Worm (Caenorhabditis elegans) whole organism, young adult: Measurements from ENCODE around the gene srsx-12.
A peak's percentile ranks its signal among the peaks of the same experiment; 100 is the strongest.

Experiments
- B0336.3 ChIP-seq: fragments of 200-800 bp; sonication (Bioruptor generic); IDR thresholded peaks from 2 replicates; pipeline ENCODE4 v1.3.6; 2022; ENCODE audit warnings: missing genetic modification characterization, missing compliant biosample characterization
- C06A6.2 ChIP-seq: fragments of 200-800 bp; sonication (Bioruptor generic); conservative IDR thresholded peaks from 2 replicates; pipeline ENCODE4 v1.3.6; 2022; ENCODE audit warnings: missing genetic modification characterization, missing compliant biosample characterization
- F33H1.4 ChIP-seq: fragments of 200-800 bp; sonication (Bioruptor generic); IDR thresholded peaks from 2 replicates; pipeline ENCODE4 v1.3.6; 2022; ENCODE audit warnings: missing genetic modification reagents, missing genetic modification characterization, missing compliant biosample characterization
- F49E8.2 ChIP-seq: sonication (generic microtip); optimal IDR thresholded peaks from 3 replicates; lab custom pipeline; 2017; ENCODE audit warnings: missing genetic modification characterization, mild to moderate bottlenecking, missing compliant biosample characterization, antibody characterized with exemption, moderate library complexity; ENCODE audit not compliant: insufficient read depth
- F52B5.7 ChIP-seq: sonication (generic microtip); optimal IDR thresholded peaks from 2 replicates; lab custom pipeline; 2016; ENCODE audit warnings: mild to moderate bottlenecking, missing genetic modification characterization, missing compliant biosample characterization
- F57A8.1 ChIP-seq: fragments of 200-800 bp; sonication (Bioruptor generic); optimal IDR thresholded peaks from 2 replicates; lab custom pipeline; 2018; ENCODE audit warnings: mild to moderate bottlenecking, missing genetic modification characterization, moderate library complexity, missing compliant biosample characterization
- T07F8.4 ChIP-seq: sonication (generic microtip); optimal IDR thresholded peaks from 2 replicates; lab custom pipeline; 2016; ENCODE audit warnings: mild to moderate bottlenecking, missing genetic modification characterization, moderate library complexity, missing compliant biosample characterization
- T26A5.8 ChIP-seq: sonication (generic microtip); optimal IDR thresholded peaks from 2 replicates; lab custom pipeline; 2016; ENCODE audit warnings: missing genetic modification characterization, missing compliant biosample characterization
- Y79H2A.3 ChIP-seq: fragments of 200-800 bp; sonication (Bioruptor generic); conservative IDR thresholded peaks from 2 replicates; pipeline ENCODE4 v1.3.6; 2022; ENCODE audit warnings: missing genetic modification reagents, missing genetic modification characterization, missing compliant biosample characterization
- Y95B8A.8 ChIP-seq: fragments of 200-800 bp; sonication (Bioruptor generic); IDR thresholded peaks from 2 replicates; pipeline ENCODE4 v1.3.6; 2022; ENCODE audit warnings: missing genetic modification reagents, missing genetic modification characterization, missing compliant biosample characterization
- akir-1 ChIP-seq: fragments of 200-800 bp; sonication (Bioruptor generic); optimal IDR thresholded peaks from 2 replicates; lab custom pipeline; 2018; ENCODE audit warnings: mild to moderate bottlenecking, missing genetic modification characterization, moderate library complexity, missing compliant biosample characterization
- bed-2 ChIP-seq: fragments of 200-800 bp; sonication (Bioruptor generic); IDR thresholded peaks from 2 replicates; pipeline ENCODE4 v1.3.6; 2022; ENCODE audit warnings: missing genetic modification reagents, missing genetic modification characterization, missing compliant biosample characterization
- die-1 ChIP-seq: sonication (generic microtip); optimal IDR thresholded peaks from 2 replicates; lab custom pipeline; 2016; ENCODE audit warnings: missing genotype, mild to moderate bottlenecking, missing genetic modification characterization, missing compliant biosample characterization
- dox-1 ChIP-seq: fragments of 200-800 bp; sonication (Bioruptor generic); IDR thresholded peaks from 2 replicates; pipeline ENCODE4 v1.3.6; 2022; ENCODE audit warnings: missing genetic modification reagents, missing genetic modification characterization, missing compliant biosample characterization
- dpff-1 ChIP-seq: sonication (generic microtip); optimal IDR thresholded peaks from 2 replicates; lab custom pipeline; 2017; ENCODE audit warnings: mild to moderate bottlenecking, missing genetic modification characterization, missing compliant biosample characterization
- dpl-1 ChIP-seq: fragments of 150-350 bp; optimal IDR thresholded peaks from 2 replicates; lab custom pipeline; 2014; ENCODE audit warnings: missing biosample characterization, missing genetic modification reagents, missing genetic modification characterization
- egl-18 ChIP-seq: fragments of 200-800 bp; sonication (Bioruptor generic); IDR thresholded peaks from 2 replicates; pipeline ENCODE4 v1.3.6; 2022; ENCODE audit warnings: missing genetic modification reagents, missing genetic modification characterization, missing compliant biosample characterization
- lag-1 ChIP-seq: fragments of 200-800 bp; sonication (Bioruptor generic); IDR thresholded peaks from 2 replicates; pipeline ENCODE4 v1.3.6; 2022; ENCODE audit warnings: missing genetic modification reagents, missing genetic modification characterization, missing compliant biosample characterization
- let-526 ChIP-seq: fragments of 200-800 bp; sonication (Bioruptor generic); IDR thresholded peaks from 2 replicates; pipeline ENCODE4 v1.3.6; 2022; ENCODE audit warnings: missing genetic modification reagents, missing genetic modification characterization, missing compliant biosample characterization
- lin-26 ChIP-seq: fragments of 200-800 bp; sonication (Bioruptor generic); IDR thresholded peaks from 2 replicates; pipeline ENCODE4 v1.3.6; 2022; ENCODE audit warnings: missing genetic modification reagents, missing genetic modification characterization, missing compliant biosample characterization
- lin-54 ChIP-seq: fragments of 200-800 bp; sonication (Bioruptor generic); optimal IDR thresholded peaks from 2 replicates; lab custom pipeline; 2018; ENCODE audit warnings: mild to moderate bottlenecking, missing genetic modification characterization, missing compliant biosample characterization
- lsy-27 ChIP-seq: sonication (generic microtip); optimal IDR thresholded peaks from 2 replicates; lab custom pipeline; 2017; ENCODE audit warnings: missing genetic modification characterization, mild to moderate bottlenecking, missing compliant biosample characterization, antibody characterized with exemption, missing genotype, borderline replicate concordance; ENCODE audit not compliant: insufficient read depth
- madf-3 ChIP-seq: fragments of 200-800 bp; sonication (Bioruptor generic); IDR thresholded peaks from 2 replicates; pipeline ENCODE4 v1.3.6; 2022; ENCODE audit warnings: missing genetic modification reagents, missing genetic modification characterization, missing compliant biosample characterization
- madf-8 ChIP-seq: fragments of 200-800 bp; sonication (Bioruptor generic); conservative IDR thresholded peaks from 2 replicates; pipeline ENCODE4 v1.3.6; 2022; ENCODE audit warnings: missing genetic modification reagents, missing genetic modification characterization, missing compliant biosample characterization
- mcd-1 ChIP-seq: fragments of 200-800 bp; sonication (Bioruptor generic); IDR thresholded peaks from 2 replicates; pipeline ENCODE4 v1.3.6; 2022; ENCODE audit warnings: missing genetic modification reagents, missing genetic modification characterization, missing compliant biosample characterization
- nfya-1 ChIP-seq: sonication (generic microtip); optimal IDR thresholded peaks from 2 replicates; lab custom pipeline; 2017; ENCODE audit warnings: antibody characterized with exemption, missing compliant biosample characterization, missing genetic modification characterization, borderline replicate concordance; ENCODE audit not compliant: insufficient read depth
- nhr-120 ChIP-seq: fragments of 200-800 bp; sonication (Bioruptor generic); IDR thresholded peaks from 2 replicates; pipeline ENCODE4 v1.3.6; 2022; ENCODE audit warnings: missing genetic modification characterization, missing compliant biosample characterization
- nhr-80 ChIP-seq: sonication (generic microtip); optimal IDR thresholded peaks from 2 replicates; lab custom pipeline; 2016; ENCODE audit warnings: missing genetic modification characterization, missing compliant biosample characterization
- pbrm-1 ChIP-seq: fragments of 200-800 bp; sonication (Bioruptor generic); IDR thresholded peaks from 2 replicates; pipeline ENCODE4 v1.3.6; 2022; ENCODE audit warnings: missing genetic modification reagents, missing genetic modification characterization, missing compliant biosample characterization
- rcor-1 ChIP-seq: fragments of 200-800 bp; sonication (Bioruptor generic); IDR thresholded peaks from 2 replicates; pipeline ENCODE4 v1.3.6; 2022; ENCODE audit warnings: missing genetic modification reagents, missing genetic modification characterization, missing compliant biosample characterization
- repo-1 ChIP-seq: sonication (generic microtip); optimal IDR thresholded peaks from 2 replicates; lab custom pipeline; 2017; ENCODE audit warnings: mild to moderate bottlenecking, missing genetic modification characterization, missing compliant biosample characterization
- sea-2 ChIP-seq: fragments of 200-800 bp; sonication (Bioruptor generic); IDR thresholded peaks from 2 replicates; pipeline ENCODE4 v1.3.6; 2022; ENCODE audit warnings: missing genetic modification characterization, missing compliant biosample characterization
- tbp1 ChIP-seq: fragments of 200-800 bp; sonication (Bioruptor generic); optimal IDR thresholded peaks from 2 replicates; lab custom pipeline; 2018; ENCODE audit warnings: mild to moderate bottlenecking, missing genetic modification characterization, missing compliant biosample characterization
- tbx-9 ChIP-seq: sonication (generic microtip); optimal IDR thresholded peaks from 2 replicates; lab custom pipeline; 2016; ENCODE audit warnings: borderline replicate concordance, missing genetic modification characterization, inconsistent platforms, missing compliant biosample characterization
- tlf-1 ChIP-seq: fragments of 200-800 bp; sonication (Bioruptor generic); optimal IDR thresholded peaks from 2 replicates; lab custom pipeline; 2018; ENCODE audit warnings: mild to moderate bottlenecking, missing genetic modification characterization, missing compliant biosample characterization
- unc-130 ChIP-seq: sonication (generic microtip); optimal IDR thresholded peaks from 2 replicates; lab custom pipeline; 2016; ENCODE audit warnings: missing genetic modification reagents, missing genetic modification characterization, missing compliant biosample characterization
- unc-62 ChIP-seq: fragments of 150-350 bp; optimal IDR thresholded peaks from 2 replicates; lab custom pipeline; 2014; ENCODE audit warnings: missing biosample characterization, missing genetic modification reagents, missing genetic modification characterization
- ztf-26 ChIP-seq: sonication (generic microtip); optimal IDR thresholded peaks from 2 replicates; lab custom pipeline; 2017; ENCODE audit warnings: missing genetic modification characterization, missing compliant biosample characterization
- ztf-3 ChIP-seq: fragments of 200-800 bp; sonication (Bioruptor generic); optimal IDR thresholded peaks from 2 replicates; lab custom pipeline; 2018; ENCODE audit warnings: mild to moderate bottlenecking, missing genetic modification characterization, missing compliant biosample characterization

The srsx-12 gene

DNA sequence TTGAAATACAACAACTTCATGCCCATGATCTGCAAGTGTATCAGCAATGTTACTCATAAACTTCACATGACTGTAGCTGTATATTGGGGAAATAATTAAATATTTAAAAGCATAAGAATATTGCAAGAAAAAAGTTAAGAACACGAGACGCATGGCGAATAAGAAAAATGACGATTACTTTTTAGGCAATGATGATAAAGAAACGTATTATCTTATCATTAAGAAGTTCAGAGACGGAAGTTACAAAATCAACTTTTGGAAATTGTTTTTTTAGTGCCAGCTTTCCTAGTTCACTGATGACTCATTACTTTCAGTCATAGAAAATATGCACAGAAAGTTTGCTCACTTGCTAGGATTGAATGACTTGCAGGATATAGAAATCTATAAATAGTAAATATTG, 19.6 kb upstream of the srsx-12 start, which contains the start of gene ugt-7:
Gene ugt-7, minus strand, starts transcription at position 161 of the 400 bp plus-strand sequence.
- peak; percentile 31 for TF ChIP-seq nhr-80 (tag; lab: Kevin White, UChicago)
- no peak for TF ChIP-seq mcd-1 (GFP tag; lab: Robert Waterston, UW)

DNA sequence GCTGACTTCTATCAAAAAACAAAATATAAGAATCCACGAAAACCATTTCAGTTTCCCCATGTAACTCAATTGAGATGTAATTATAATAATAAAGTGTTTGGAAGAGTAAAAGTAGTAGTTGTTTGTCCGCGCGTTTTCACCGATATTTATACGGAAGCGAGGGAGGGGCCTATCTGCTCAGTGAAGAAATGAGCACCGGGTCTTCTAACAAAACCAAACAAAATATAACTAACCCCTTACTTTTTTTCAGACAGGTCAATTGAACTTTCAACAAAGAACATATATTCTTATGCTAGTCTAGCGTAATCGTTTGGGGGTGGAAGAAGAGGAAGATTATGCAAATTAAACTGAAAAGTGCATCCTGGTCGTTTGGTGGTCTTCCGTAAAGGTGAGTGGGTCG, 14.4 kb upstream of the srsx-12 start, which contains the start of gene ncx-9:
Gene ncx-9, minus strand, starts transcription at position 101 of the 400 bp plus-strand sequence.
- TF ChIP-seq sea-2 (GFP tag; lab: Robert Waterston, UW) (no peak), dpff-1 (tag; lab: Kevin White, UChicago) (no peak), F52B5.7 (tag; lab: Kevin White, UChicago) (no peak), rcor-1 (GFP tag; lab: Robert Waterston, UW) (no peak), ztf-26 (no peak), F57A8.1 (no peak), let-526 (GFP tag; lab: Robert Waterston, UW) (no peak), tlf-1 (GFP tag; lab: Kevin White, UChicago) (no peak), T07F8.4 (no peak), Y95B8A.8 (GFP tag; lab: Robert Waterston, UW) (no peak), tbx-9 (tag; lab: Kevin White, UChicago) (no peak)

DNA sequence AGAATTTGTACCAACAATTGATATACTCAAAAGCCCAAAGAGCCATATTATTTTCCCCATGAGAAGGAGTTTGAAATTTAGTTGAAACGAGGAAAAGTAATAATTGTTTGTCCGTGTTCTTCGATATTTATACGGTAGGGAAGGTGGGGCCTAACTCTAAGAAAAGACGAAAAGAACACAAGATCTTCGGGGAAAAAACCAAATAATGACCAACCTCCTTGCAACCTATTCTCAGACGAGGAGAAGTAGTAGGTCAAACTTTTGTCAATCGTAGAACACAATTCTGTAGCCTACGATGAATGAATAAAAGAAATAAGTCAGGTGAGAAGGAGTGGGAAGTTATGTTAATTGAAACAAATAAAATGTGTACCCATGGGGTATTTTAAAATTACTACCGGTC, 6.3 kb upstream of the srsx-12 start, which contains the start of gene ncx-8:
Gene ncx-8, minus strand, starts transcription at position 101 of the 400 bp plus-strand sequence.
- TF ChIP-seq F49E8.2 (tag; lab: Kevin White, UChicago) (no peak), ztf-3 (GFP tag; lab: Kevin White, UChicago) (no peak), pbrm-1 (GFP tag; lab: Robert Waterston, UW) (no peak), Y79H2A.3 (no peak), madf-3 (no peak), repo-1 (no peak), nhr-120 (GFP tag; lab: Robert Waterston, UW) (no peak), tbp1 (GFP tag; lab: Kevin White, UChicago) (no peak), lsy-27 (tag; lab: Kevin White, UChicago) (no peak)
- TF ChIP-seq, all 124 proteins: peak for 0

DNA sequence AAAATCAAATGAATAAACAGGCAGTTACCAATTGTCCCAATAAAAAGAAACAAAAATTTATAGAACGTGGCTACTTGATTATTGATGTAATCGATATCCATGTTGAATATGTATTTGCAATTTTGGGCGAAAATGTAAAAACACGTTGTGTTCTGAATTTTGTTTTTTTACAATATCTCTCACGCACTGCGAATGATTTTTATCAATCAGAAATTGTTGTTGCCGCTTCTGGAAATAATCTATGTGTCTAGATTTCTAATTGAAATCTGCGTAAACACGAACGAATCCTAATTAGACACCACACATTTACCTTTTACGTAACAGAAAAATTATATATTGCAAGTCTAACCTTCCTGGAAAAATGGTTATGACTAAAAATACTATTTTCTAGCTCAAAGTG, 2.3 kb upstream of the srsx-12 start, which contains the start of gene srsx-13:
Gene srsx-13, minus strand, starts transcription at position 101 of the 400 bp plus-strand sequence.
- no peak for TF ChIP-seq B0336.3
- TF ChIP-seq nfya-1 (tag; lab: Kevin White, UChicago), result no peak
- no peak for TF ChIP-seq bed-2
- TF ChIP-seq madf-8 (GFP tag; lab: Robert Waterston, UW), result no peak
- TF ChIP-seq lag-1, result no peak
- TF ChIP-seq die-1 (tag; lab: Kevin White, UChicago), result no peak
- no peak for TF ChIP-seq Y79H2A.3
- no peak for TF ChIP-seq ztf-3 (GFP tag; lab: Kevin White, UChicago)
- TF ChIP-seq T26A5.8 (tag; lab: Kevin White, UChicago), result no peak
- no peak for TF ChIP-seq unc-130 (GFP tag; lab: Kevin White, UChicago)
- no peak for TF ChIP-seq dox-1 (GFP tag; lab: Robert Waterston, UW)

DNA sequence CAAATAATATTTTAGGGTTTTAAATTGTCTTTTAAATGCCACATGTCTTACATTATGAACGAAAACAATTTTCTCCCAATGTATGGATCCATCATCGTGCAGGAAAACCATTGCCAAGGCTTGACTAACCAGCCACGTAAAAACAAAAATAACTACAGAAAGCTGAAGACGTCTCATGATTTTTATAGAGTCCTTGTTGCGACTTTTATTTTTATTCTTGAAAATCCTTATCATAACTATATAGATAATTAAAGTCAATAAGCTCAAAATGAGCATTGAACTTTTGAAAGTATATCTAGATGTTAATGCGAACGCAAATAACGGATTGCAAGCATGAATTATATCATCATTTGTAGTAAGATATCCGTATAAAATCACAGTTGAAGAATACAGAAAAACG, 679 bp downstream of the srsx-12 start:
- TF ChIP-seq lin-54 (GFP tag; lab: Kevin White, UChicago), result no peak
- no peak for TF ChIP-seq akir-1 (GFP tag; lab: Kevin White, UChicago)
- TF ChIP-seq repo-1, result no peak
- no peak for TF ChIP-seq lin-26 (GFP tag; lab: Robert Waterston, UW)
- TF ChIP-seq F33H1.4 (GFP tag; lab: Robert Waterston, UW), result no peak
- no peak for TF ChIP-seq C06A6.2 (GFP tag; lab: Robert Waterston, UW)
- no peak for TF ChIP-seq egl-18 (GFP tag; lab: Robert Waterston, UW)
- TF ChIP-seq dpl-1 (GFP tag; lab: Kevin White, UChicago), result no peak
- no peak for TF ChIP-seq unc-62 (GFP tag; lab: Kevin White, UChicago)
- TF ChIP-seq, all 124 proteins: peak for 0
